Fruit fly (Drosophila melanogaster) whole organism, embryonic: Measurements from ENCODE around the gene CG18788.
A peak's percentile ranks its signal among the peaks of the same experiment; 100 is the strongest.

Experiments used
- Atf6 ChIP-seq: fragments of 200-800 bp; sonication (Bioruptor generic); IDR thresholded peaks from 2 replicates; pipeline ENCODE4 v1.3.6; 2022; ENCODE audit warnings: missing biosample characterization, missing genetic modification characterization
- Bdp1 ChIP-seq: fragments of 200-800 bp; sonication (Bioruptor generic); optimal IDR thresholded peaks from 3 replicates; lab custom pipeline; 2016; ENCODE audit warnings: missing biosample characterization, missing genetic modification characterization
- CG10267 ChIP-seq: fragments of 200-800 bp; sonication (Bioruptor generic); optimal IDR thresholded peaks from 2 replicates; lab custom pipeline; 2018; ENCODE audit warnings: missing biosample characterization, mild to moderate bottlenecking, missing genetic modification characterization, moderate library complexity
- CG10274 ChIP-seq: fragments of 200-800 bp; sonication (Bioruptor generic); optimal IDR thresholded peaks from 3 replicates; lab custom pipeline; 2017; ENCODE audit warnings: missing biosample characterization, mild to moderate bottlenecking, missing genetic modification characterization
- CG10543 ChIP-seq: fragments of 200-800 bp; sonication (Bioruptor generic); optimal IDR thresholded peaks from 3 replicates; lab custom pipeline; 2017; ENCODE audit warnings: missing biosample characterization, mild to moderate bottlenecking, missing genetic modification characterization, moderate library complexity
- CG10654 ChIP-seq: fragments of 200-800 bp; sonication (Bioruptor generic); optimal IDR thresholded peaks from 2 replicates; lab custom pipeline; 2016; ENCODE audit warnings: missing biosample characterization, missing genetic modification characterization
- CG11093 ChIP-seq: fragments of 200-800 bp; sonication (Bioruptor generic); IDR thresholded peaks from 3 replicates; pipeline ENCODE4 v1.3.6; 2022; ENCODE audit warnings: missing biosample characterization, missing genetic modification characterization
- CG11695 ChIP-seq: fragments of 200-800 bp; sonication (Bioruptor generic); IDR thresholded peaks from 3 replicates; pipeline ENCODE4 v1.3.6; 2022; ENCODE audit warnings: missing biosample characterization, missing genetic modification characterization
- CG14014 ChIP-seq: fragments of 200-800 bp; sonication (Bioruptor generic); IDR thresholded peaks from 2 replicates; pipeline ENCODE4 v1.3.6; 2022; ENCODE audit warnings: missing biosample characterization, missing genetic modification characterization
- CG14667 ChIP-seq: fragments of 200-800 bp; sonication (Bioruptor generic); IDR thresholded peaks from 2 replicates; pipeline ENCODE4 v1.3.6; 2022; ENCODE audit warnings: missing biosample characterization, missing genetic modification characterization
- CG1602 ChIP-seq: fragments of 200-800 bp; sonication (Bioruptor generic); optimal IDR thresholded peaks from 3 replicates; lab custom pipeline; 2016; ENCODE audit warnings: missing biosample characterization, missing genetic modification characterization
- CG17359 ChIP-seq: fragments of 200-800 bp; sonication (Bioruptor generic); optimal IDR thresholded peaks from 3 replicates; lab custom pipeline; 2018; ENCODE audit warnings: missing biosample characterization, mild to moderate bottlenecking, missing genetic modification characterization, moderate library complexity
- CG1792 ChIP-seq: fragments of 200-800 bp; sonication (Bioruptor generic); optimal IDR thresholded peaks from 2 replicates; lab custom pipeline; 2016; ENCODE audit warnings: missing biosample characterization, missing genetic modification characterization
- CG6654 ChIP-seq: fragments of 200-800 bp; sonication (Bioruptor generic); optimal IDR thresholded peaks from 2 replicates; lab custom pipeline; 2017; ENCODE audit warnings: missing biosample characterization, mild to moderate bottlenecking, missing genetic modification characterization
- CG6765 ChIP-seq: fragments of 200-800 bp; sonication (Bioruptor generic); optimal IDR thresholded peaks from 3 replicates; lab custom pipeline; 2017; ENCODE audit warnings: missing biosample characterization, mild to moderate bottlenecking, missing genetic modification characterization
- CG8359 ChIP-seq: fragments of 200-800 bp; sonication (Bioruptor generic); optimal IDR thresholded peaks from 2 replicates; lab custom pipeline; 2017; ENCODE audit warnings: missing biosample characterization, mild to moderate bottlenecking, missing genetic modification characterization, borderline replicate concordance
- CG8924 ChIP-seq: fragments of 200-800 bp; optimal IDR thresholded peaks from 3 replicates; lab custom pipeline; 2019; ENCODE audit warnings: missing biosample characterization, mild to moderate bottlenecking, missing genetic modification characterization, moderate library complexity
- CG8944 ChIP-seq: fragments of 200-800 bp; sonication (Bioruptor generic); optimal IDR thresholded peaks from 3 replicates; lab custom pipeline; 2016; ENCODE audit warnings: missing biosample characterization, missing genetic modification characterization
- CG9437 ChIP-seq: fragments of 200-800 bp; sonication (Bioruptor generic); optimal IDR thresholded peaks from 2 replicates; lab custom pipeline; 2018; ENCODE audit warnings: missing biosample characterization, mild to moderate bottlenecking, missing genetic modification characterization
- Doc2 ChIP-seq: fragments of 200-800 bp; sonication (Bioruptor generic); IDR thresholded peaks from 2 replicates; pipeline ENCODE4 v1.3.6; 2022; ENCODE audit warnings: missing biosample characterization, missing genetic modification characterization
- ERR ChIP-seq: fragments of 200-800 bp; sonication (Bioruptor generic); optimal IDR thresholded peaks from 2 replicates; lab custom pipeline; 2016; ENCODE audit warnings: missing biosample characterization, missing genetic modification characterization
- H15 ChIP-seq: fragments of 200-800 bp; sonication (Bioruptor generic); IDR thresholded peaks from 3 replicates; pipeline ENCODE4 v1.3.6; 2022; ENCODE audit warnings: missing biosample characterization, missing genetic modification characterization
- HmgZ ChIP-seq: fragments of 200-800 bp; sonication (Bioruptor generic); optimal IDR thresholded peaks from 2 replicates; lab custom pipeline; 2018; ENCODE audit warnings: missing biosample characterization, mild to moderate bottlenecking, missing genetic modification characterization
- Med ChIP-seq: fragments of 200-800 bp; sonication (Bioruptor generic); peaks from one replicate; lab custom pipeline; 2016; ENCODE audit warnings: missing biosample characterization, missing genetic modification characterization, mild to moderate bottlenecking, inconsistent platforms, moderate library complexity
- NFAT ChIP-seq: fragments of 200-800 bp; sonication (Bioruptor generic); IDR thresholded peaks from 2 replicates; pipeline ENCODE4 v1.3.6; 2022; ENCODE audit warnings: missing biosample characterization, missing genetic modification characterization
- NfI ChIP-seq: fragments of 200-800 bp; sonication (Bioruptor generic); optimal IDR thresholded peaks from 3 replicates; lab custom pipeline; 2018; ENCODE audit warnings: missing biosample characterization, mild to moderate bottlenecking, missing genetic modification characterization, moderate library complexity
- Sry-δ ChIP-seq: fragments of 200-800 bp; sonication (Bioruptor generic); optimal IDR thresholded peaks from 2 replicates; lab custom pipeline; 2016; ENCODE audit warnings: missing biosample characterization, missing genetic modification characterization
- croc ChIP-seq: fragments of 200-800 bp; sonication (Bioruptor generic); conservative IDR thresholded peaks from 3 replicates; pipeline ENCODE4 v1.3.6; 2022; ENCODE audit warnings: missing biosample characterization, missing genetic modification characterization
- dpn ChIP-seq, 2 experiments: fragments of 200-800 bp; sonication (Bioruptor generic); optimal IDR thresholded peaks; 3 replicates each; lab custom pipeline; 2016; ENCODE audit warnings: missing biosample characterization in 2 of 2, missing genetic modification characterization in 2 of 2
- ems ChIP-seq: fragments of 200-800 bp; sonication (Bioruptor generic); optimal IDR thresholded peaks from 3 replicates; lab custom pipeline; 2016; ENCODE audit warnings: missing biosample characterization, missing genetic modification characterization
- gfzf ChIP-seq: fragments of 200-800 bp; sonication (Bioruptor generic); optimal IDR thresholded peaks from 2 replicates; lab custom pipeline; 2016; ENCODE audit warnings: missing biosample characterization, mild to moderate bottlenecking, missing genetic modification characterization, moderate library complexity
- ham ChIP-seq: fragments of 200-800 bp; sonication (Bioruptor generic); IDR thresholded peaks from 2 replicates; pipeline ENCODE4 v1.3.6; 2022; ENCODE audit warnings: missing biosample characterization, missing genetic modification characterization
- kay ChIP-seq: fragments of 200-800 bp; sonication (Bioruptor generic); optimal IDR thresholded peaks from 2 replicates; lab custom pipeline; 2016; ENCODE audit warnings: missing biosample characterization, missing genetic modification characterization
- lola ChIP-seq, 3 experiments: fragments of >200 bp in 2 of 3; fragments of 200-800 bp in 1 of 3; sonication (Bioruptor generic) in 1 of 3; optimal IDR thresholded peaks; 2 replicates each; lab custom pipeline; 2017 to 2019; ENCODE audit warnings: missing biosample characterization in 3 of 3, missing genetic modification characterization in 3 of 3, mild to moderate bottlenecking in 1 of 3, moderate library complexity in 1 of 3
- onecut ChIP-seq: fragments of 200-800 bp; sonication (Bioruptor generic); IDR thresholded peaks from 2 replicates; pipeline ENCODE4 v1.3.6; 2022; ENCODE audit warnings: missing biosample characterization, missing genetic modification characterization
- p53 ChIP-seq: fragments of 200-800 bp; sonication (Bioruptor generic); optimal IDR thresholded peaks from 2 replicates; lab custom pipeline; 2016; ENCODE audit warnings: missing biosample characterization, missing genetic modification characterization
- peb ChIP-seq: fragments of 200-800 bp; sonication (Bioruptor generic); IDR thresholded peaks from 2 replicates; pipeline ENCODE4 v1.3.6; 2022; ENCODE audit warnings: missing biosample characterization, missing genetic modification characterization
- psq ChIP-seq: fragments of 200-800 bp; sonication (Bioruptor generic); optimal IDR thresholded peaks from 2 replicates; lab custom pipeline; 2017; ENCODE audit warnings: missing biosample characterization, missing genetic modification characterization
- pum ChIP-seq: fragments of 200-800 bp; sonication (Bioruptor generic); optimal IDR thresholded peaks from 2 replicates; lab custom pipeline; 2016; ENCODE audit warnings: missing biosample characterization, missing genetic modification characterization
- salm ChIP-seq: fragments of 200-800 bp; sonication (Bioruptor generic); optimal IDR thresholded peaks from 2 replicates; lab custom pipeline; 2018; ENCODE audit warnings: missing biosample characterization, mild to moderate bottlenecking, missing genetic modification characterization
- sim ChIP-seq: fragments of 200-800 bp; sonication (Bioruptor generic); IDR thresholded peaks from 2 replicates; pipeline ENCODE4 v1.3.6; 2022; ENCODE audit warnings: missing biosample characterization, missing genetic modification characterization
- slou ChIP-seq: fragments of 200-800 bp; sonication (Bioruptor generic); optimal IDR thresholded peaks from 3 replicates; lab custom pipeline; 2016; ENCODE audit warnings: missing biosample characterization, missing genetic modification characterization
- so ChIP-seq: fragments of 200-800 bp; sonication (Bioruptor generic); IDR thresholded peaks from 3 replicates; pipeline ENCODE4 v1.3.6; 2022; ENCODE audit warnings: missing biosample characterization, missing genetic modification characterization
- tin ChIP-seq: fragments of 200-800 bp; sonication (Bioruptor generic); optimal IDR thresholded peaks from 3 replicates; lab custom pipeline; 2016; ENCODE audit warnings: missing biosample characterization, missing genetic modification characterization
- tio ChIP-seq: fragments of 200-800 bp; sonication (Bioruptor generic); optimal IDR thresholded peaks from 2 replicates; lab custom pipeline; 2017; ENCODE audit warnings: missing biosample characterization, missing genetic modification characterization, inconsistent platforms
- trh ChIP-seq: fragments of 200-800 bp; sonication (Bioruptor generic); optimal IDR thresholded peaks from 2 replicates; lab custom pipeline; 2016; ENCODE audit warnings: missing biosample characterization, missing genetic modification characterization
- unc-4 ChIP-seq: fragments of 200-800 bp; sonication (Bioruptor generic); IDR thresholded peaks from 2 replicates; pipeline ENCODE4 v1.3.6; 2022; ENCODE audit warnings: missing biosample characterization, missing genetic modification characterization; ENCODE audit not compliant: partially characterized antibody
- wdn ChIP-seq: fragments of 200-800 bp; sonication (Bioruptor generic); IDR thresholded peaks from 2 replicates; pipeline ENCODE4 v1.3.6; 2022; ENCODE audit warnings: missing biosample characterization, missing genetic modification characterization
- wek ChIP-seq: fragments of 200-800 bp; sonication (Bioruptor generic); optimal IDR thresholded peaks from 3 replicates; lab custom pipeline; 2018; ENCODE audit warnings: missing biosample characterization, mild to moderate bottlenecking, missing genetic modification characterization, moderate library complexity
- zf30C ChIP-seq: fragments of 200-800 bp; sonication (Bioruptor generic); optimal IDR thresholded peaks from 3 replicates; lab custom pipeline; 2018; ENCODE audit warnings: missing biosample characterization, mild to moderate bottlenecking, missing genetic modification characterization

The CG18788 gene

DNA sequence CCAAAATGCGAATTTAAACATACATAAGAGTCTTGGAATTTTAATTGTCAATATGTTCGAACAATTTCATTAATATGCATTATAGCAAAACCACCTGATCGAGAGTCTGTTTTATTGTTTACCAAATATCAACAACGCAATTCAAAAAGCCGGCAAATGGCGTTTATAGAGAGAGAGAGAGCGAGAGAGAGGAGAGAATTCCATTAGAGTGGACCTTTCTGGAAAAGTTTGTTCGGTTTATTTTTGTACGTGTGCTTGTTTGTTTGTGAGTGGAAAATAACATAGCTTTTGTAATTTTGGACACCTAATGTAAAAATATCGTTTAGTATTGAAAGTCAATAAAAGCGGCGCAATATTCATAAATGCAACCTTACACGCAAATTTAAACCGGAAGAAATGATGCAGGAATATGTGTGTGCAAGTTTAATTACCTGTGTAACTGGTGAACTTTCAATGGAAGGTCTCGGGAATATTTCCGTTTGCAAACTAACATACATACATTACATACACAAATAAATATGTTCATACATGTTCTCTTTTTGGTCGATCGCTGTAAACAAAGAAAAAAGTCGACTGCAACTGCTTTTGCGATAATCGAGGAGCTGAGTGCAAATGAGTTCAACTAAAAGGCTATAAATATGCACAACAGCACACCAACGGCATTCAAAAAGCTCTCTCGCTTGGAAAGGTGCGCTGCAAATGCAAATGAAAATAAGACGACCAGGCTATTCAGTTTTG is 10.8 kb downstream of the CG18788 start, which contains the start of gene CG6785 (continued):
- TF ChIP-seq slou (GFP tag; lab: Kevin White, UChicago) (peak; percentile 26), wdn (GFP tag; lab: Robert Waterston, UW) (peak; percentile 59; the same call in 1 of the 2 replicates), croc (GFP tag; lab: Robert Waterston, UW) (no peak), CG1792 (peak; percentile 75), CG8359 (GFP tag; lab: Kevin White, UChicago) (peak; percentile 57), HmgZ (tag; lab: Kevin White, UChicago) (peak; percentile 81), p53 (GFP tag; lab: Kevin White, UChicago) (peak; percentile 85), CG10543 (GFP tag; lab: Kevin White, UChicago) (peak; percentile 93), zf30C (GFP tag; lab: Kevin White, UChicago) (no peak), Atf6 (GFP tag; lab: Robert Waterston, UW) (peak; percentile 72), CG8944 (peak; percentile 80), CG10274 (GFP tag; lab: Kevin White, UChicago) (peak; percentile 48), CG1602 (GFP tag; lab: Kevin White, UChicago) (peak; percentile 65), lola (GFP tag; optimal IDR thresholded peaks at IDR 0.05; lab: Kevin White, UChicago) (peak in 1 of 3 experiments; percentile 58), CG14014 (GFP tag; lab: Robert Waterston, UW) (peak; percentile 85; the same call in 1 of the 2 replicates), ham (GFP tag; lab: Robert Waterston, UW) (no peak), CG10654 (GFP tag; lab: Kevin White, UChicago) (peak; percentile 72), gfzf (GFP tag; lab: Kevin White, UChicago) (peak; percentile 1), Bdp1 (GFP tag; lab: Kevin White, UChicago) (peak; percentile 68), CG6654 (no peak), tin (GFP tag; lab: Kevin White, UChicago) (peak; percentile 56), Med (GFP tag; lab: Kevin White, UChicago) (peak; percentile 96), unc-4 (0 out of 2 replicates have a peak, but pooled peaks have one; percentile 17), kay (GFP tag; lab: Kevin White, UChicago) (peak; percentile 77), Doc2 (no peak), H15 (GFP tag; lab: Robert Waterston, UW) (no peak), CG6765 (GFP tag; lab: Kevin White, UChicago) (peak; percentile 84), CG11093 (no peak), salm (tag; lab: Kevin White, UChicago) (peak; percentile 86), trh (GFP tag; lab: Kevin White, UChicago) (peak; percentile 86), NFAT (GFP tag; lab: Robert Waterston, UW) (peak; percentile 60), ems (GFP tag; lab: Kevin White, UChicago) (peak; percentile 73), CG11695 (GFP tag; lab: Robert Waterston, UW) (peak; percentile 71), psq (peak; percentile 58), Sry-δ (peak; percentile 33), so (peak; percentile 74; the same call in 2 of the 3 replicates), ERR (peak; percentile 74), wek (GFP tag; lab: Kevin White, UChicago) (peak; percentile 97), onecut (GFP tag; lab: Robert Waterston, UW) (peak; percentile 74), peb (GFP tag; lab: Robert Waterston, UW) (no peak), CG10267 (peak; percentile 64), CG9437 (peak; percentile 25), CG8924 (tag; lab: Kevin White, UChicago) (peak; percentile 85), pum (GFP tag; lab: Kevin White, UChicago) (peak; percentile 62), tio (GFP tag; lab: Kevin White, UChicago) (no peak), dpn (GFP tag; optimal IDR thresholded peaks at IDR 0.05; lab: Kevin White, UChicago) (peak; percentile 70 to 80), NfI (GFP tag; lab: Kevin White, UChicago) (peak; percentile 67), CG17359 (tag; lab: Kevin White, UChicago) (peak; percentile 88), CG14667 (GFP tag; lab: Robert Waterston, UW) (no peak), sim (GFP tag; lab: Robert Waterston, UW) (peak; percentile 75)
